Worm (Caenorhabditis elegans) whole organism, L4 larva: ENCODE measurements around the gene C48B4.8.

ENCODE experiments used
- F44E2.7 ChIP-seq: fragments of 200-800 bp; sonication (Bioruptor generic); IDR thresholded peaks from 2 replicates; pipeline ENCODE4 v2.1.2; 2022; ENCODE audit warnings: missing genetic modification characterization, missing compliant biosample characterization
- R02D3.7 ChIP-seq: fragments of 150-350 bp; sonication (generic microtip); optimal IDR thresholded peaks from 3 replicates; lab custom pipeline; 2014; ENCODE audit warnings: missing biosample characterization, missing genetic modification characterization
- T20F7.1 ChIP-seq: fragments of 200-800 bp; sonication (Bioruptor generic); optimal IDR thresholded peaks from 2 replicates; lab custom pipeline; 2018; ENCODE audit warnings: mild to moderate bottlenecking, missing genetic modification characterization, missing compliant biosample characterization
- Y105C5A.15 ChIP-seq: fragments of 200-800 bp; sonication (Bioruptor generic); IDR thresholded peaks from 2 replicates; pipeline ENCODE4 v1.3.6; 2022; ENCODE audit warnings: missing genetic modification characterization, missing compliant biosample characterization
- Y5F2A.4 ChIP-seq: fragments of 200-800 bp; sonication (Bioruptor generic); optimal IDR thresholded peaks from 2 replicates; lab custom pipeline; 2018; ENCODE audit warnings: mild to moderate bottlenecking, missing genetic modification characterization, missing compliant biosample characterization
- Y75B8A.6 ChIP-seq: fragments of 200-800 bp; sonication (Bioruptor generic); IDR thresholded peaks from 2 replicates; pipeline ENCODE4 v1.3.6; 2022; ENCODE audit warnings: missing genetic modification reagents, missing genetic modification characterization, missing compliant biosample characterization
- ZK546.5 ChIP-seq, 2 experiments: sonication (generic microtip); optimal IDR thresholded peaks; 2 replicates each; lab custom pipeline; 2017; ENCODE audit warnings: missing biosample characterization in 2 of 2, missing genetic modification characterization in 2 of 2
- daf-12 ChIP-seq: fragments of 150-350 bp; optimal IDR thresholded peaks from 2 replicates; lab custom pipeline; 2014; ENCODE audit warnings: missing biosample characterization, missing genetic modification reagents, missing genetic modification characterization
- daf-19 ChIP-seq: fragments of 200-800 bp; sonication (Bioruptor generic); conservative IDR thresholded peaks from 2 replicates; pipeline ENCODE4 v1.3.6; 2022; ENCODE audit warnings: missing genetic modification characterization, missing compliant biosample characterization
- dmd-6 ChIP-seq: fragments of 200-800 bp; sonication (Bioruptor generic); IDR thresholded peaks from 2 replicates; pipeline ENCODE4 v1.3.6; 2022; ENCODE audit warnings: missing genetic modification reagents, missing genetic modification characterization, missing compliant biosample characterization
- dmd-9 ChIP-seq: fragments of 200-800 bp; sonication (Bioruptor generic); IDR thresholded peaks from 2 replicates; pipeline ENCODE4 v1.3.6; 2022; ENCODE audit warnings: missing genetic modification reagents, missing genetic modification characterization, missing compliant biosample characterization
- egl-27 ChIP-seq: sonication (generic microtip); optimal IDR thresholded peaks from 3 replicates; lab custom pipeline; 2017; ENCODE audit warnings: missing biosample characterization, missing genetic modification reagents, missing genetic modification characterization
- egl-43 ChIP-seq: fragments of 200-800 bp; sonication (Bioruptor generic); IDR thresholded peaks from 2 replicates; pipeline ENCODE4 v1.3.6; 2022; ENCODE audit warnings: missing genetic modification reagents, missing genetic modification characterization, missing compliant biosample characterization
- gei-8 ChIP-seq: fragments of 200-800 bp; sonication (Bioruptor generic); optimal IDR thresholded peaks from 2 replicates; lab custom pipeline; 2018; ENCODE audit warnings: mild to moderate bottlenecking, missing genetic modification characterization, missing compliant biosample characterization
- hif-1 ChIP-seq, 2 experiments: sonication (generic microtip); optimal IDR thresholded peaks; 2 replicates each; lab custom pipeline; 2016 to 2017; ENCODE audit warnings: missing compliant biosample characterization in 2 of 2, missing genetic modification characterization in 2 of 2, missing genetic modification reagents in 2 of 2, missing genotype in 2 of 2, mild to moderate bottlenecking in 1 of 2
- hlh-11 ChIP-seq: fragments of 200-800 bp; sonication (Bioruptor generic); optimal IDR thresholded peaks from 2 replicates; lab custom pipeline; 2018; ENCODE audit warnings: mild to moderate bottlenecking, missing genetic modification characterization, missing compliant biosample characterization
- lim-7 ChIP-seq: fragments of 200-800 bp; sonication (Bioruptor generic); IDR thresholded peaks from 2 replicates; pipeline ENCODE4 v1.3.6; 2022; ENCODE audit warnings: missing genetic modification characterization, missing compliant biosample characterization
- lin-13 ChIP-seq: fragments of 150-350 bp; optimal IDR thresholded peaks from 2 replicates; lab custom pipeline; 2014; ENCODE audit warnings: missing biosample characterization, missing genetic modification reagents, missing genetic modification characterization
- lir-3 ChIP-seq: sonication (generic microtip); optimal IDR thresholded peaks from 2 replicates; lab custom pipeline; 2016; ENCODE audit warnings: mild to moderate bottlenecking, missing genetic modification characterization, missing compliant biosample characterization
- lsy-2 ChIP-seq, 2 experiments: fragments of 150-350 bp in 1 of 2; sonication (generic microtip) in 1 of 2; optimal IDR thresholded peaks; 2 replicates each; lab custom pipeline; 2014 to 2017; ENCODE audit warnings: missing biosample characterization in 2 of 2, missing genetic modification characterization in 2 of 2
- mep-1 ChIP-seq: fragments of 150-350 bp; sonication (generic microtip); optimal IDR thresholded peaks from 3 replicates; lab custom pipeline; 2014; ENCODE audit warnings: missing biosample characterization, missing genetic modification characterization
- mxl-3 ChIP-seq: fragments of 200-800 bp; sonication (Bioruptor generic); optimal IDR thresholded peaks from 2 replicates; lab custom pipeline; 2018; ENCODE audit warnings: mild to moderate bottlenecking, missing genetic modification characterization, missing compliant biosample characterization
- nhr-10 ChIP-seq: fragments of 150-350 bp; optimal IDR thresholded peaks from 2 replicates; lab custom pipeline; 2014; ENCODE audit warnings: missing biosample characterization, missing genetic modification characterization
- nhr-25 ChIP-seq: sonication (generic microtip); optimal IDR thresholded peaks from 2 replicates; lab custom pipeline; 2017; ENCODE audit warnings: missing genetic modification characterization, mild to moderate bottlenecking, missing compliant biosample characterization, antibody characterized with exemption, moderate library complexity, borderline replicate concordance; ENCODE audit not compliant: insufficient read depth
- nhr-28 ChIP-seq: fragments of 150-350 bp; optimal IDR thresholded peaks from 2 replicates; lab custom pipeline; 2014; ENCODE audit warnings: missing biosample characterization, missing genetic modification characterization
- nhr-41 ChIP-seq: fragments of 200-800 bp; sonication (Bioruptor generic); IDR thresholded peaks from 2 replicates; pipeline ENCODE4 v1.3.6; 2022; ENCODE audit warnings: missing genetic modification reagents, missing genetic modification characterization, missing compliant biosample characterization
- nhr-77 ChIP-seq: fragments of 150-350 bp; optimal IDR thresholded peaks from 2 replicates; lab custom pipeline; 2014; ENCODE audit warnings: missing biosample characterization, missing genetic modification characterization
- pha-4 ChIP-seq, 2 experiments: fragments of 150-350 bp in 1 of 2; fragments of 200-800 bp in 1 of 2; sonication (Bioruptor generic) in 1 of 2; IDR thresholded peaks in 1 of 2; optimal IDR thresholded peaks in 1 of 2; 2 replicates each; pipeline versions ENCODE4 v1.3.6 to Lab custom; 2014 to 2022; ENCODE audit warnings: missing genetic modification characterization in 2 of 2, missing genetic modification reagents in 2 of 2, missing biosample characterization in 1 of 2, missing compliant biosample characterization in 1 of 2
- pqm-1 ChIP-seq: sonication (generic microtip); optimal IDR thresholded peaks from 2 replicates; lab custom pipeline; 2017; ENCODE audit warnings: missing biosample characterization, missing genetic modification characterization
- rbr-2 ChIP-seq: sonication (generic microtip); optimal IDR thresholded peaks from 2 replicates; lab custom pipeline; 2016; ENCODE audit warnings: missing genotype, missing genetic modification characterization, missing compliant biosample characterization
- saeg-2 ChIP-seq: fragments of 200-800 bp; sonication (Bioruptor generic); IDR thresholded peaks from 2 replicates; pipeline ENCODE4 v1.3.6; 2022; ENCODE audit warnings: missing genetic modification reagents, missing genetic modification characterization, missing compliant biosample characterization
- set-16 ChIP-seq: fragments of 200-800 bp; sonication (Bioruptor generic); IDR thresholded peaks from 2 replicates; pipeline ENCODE4 v1.3.6; 2022; ENCODE audit warnings: missing genetic modification reagents, missing genetic modification characterization, missing compliant biosample characterization
- snpc-4 ChIP-seq: fragments of 150-350 bp; optimal IDR thresholded peaks from 2 replicates; lab custom pipeline; 2014; ENCODE audit warnings: missing biosample characterization, missing genetic modification characterization
- spr-1 ChIP-seq: sonication (generic microtip); optimal IDR thresholded peaks from 2 replicates; lab custom pipeline; 2016; ENCODE audit warnings: mild to moderate bottlenecking, missing genetic modification characterization, missing compliant biosample characterization
- spr-3 ChIP-seq: fragments of 200-800 bp; sonication (Bioruptor generic); optimal IDR thresholded peaks from 2 replicates; lab custom pipeline; 2018; ENCODE audit warnings: mild to moderate bottlenecking, missing genetic modification characterization, missing compliant biosample characterization
- tag-97 ChIP-seq: fragments of 200-800 bp; sonication (Bioruptor generic); IDR thresholded peaks from 2 replicates; pipeline ENCODE4 v1.3.6; 2022; ENCODE audit warnings: missing genetic modification characterization, missing compliant biosample characterization
- tra-1 ChIP-seq: fragments of 200-800 bp; sonication (Bioruptor generic); IDR thresholded peaks from 2 replicates; pipeline ENCODE4 v1.3.6; 2022; ENCODE audit warnings: missing genetic modification reagents, missing genetic modification characterization, missing compliant biosample characterization
- unc-39 ChIP-seq: sonication (generic microtip); optimal IDR thresholded peaks from 2 replicates; lab custom pipeline; 2017; ENCODE audit warnings: missing biosample characterization, missing genetic modification characterization
- vab-7 ChIP-seq: fragments of 200-800 bp; sonication (Bioruptor generic); IDR thresholded peaks from 2 replicates; pipeline ENCODE4 v1.3.6; 2022; ENCODE audit warnings: missing genetic modification reagents, missing genetic modification characterization, missing compliant biosample characterization
- zfp-2 ChIP-seq: sonication (generic microtip); optimal IDR thresholded peaks from 2 replicates; lab custom pipeline; 2016; ENCODE audit warnings: mild to moderate bottlenecking, missing genetic modification characterization, missing compliant biosample characterization
- zip-11 ChIP-seq: fragments of 200-800 bp; sonication (Bioruptor generic); IDR thresholded peaks from 2 replicates; pipeline ENCODE4 v1.3.6; 2022; ENCODE audit warnings: missing genetic modification characterization, missing compliant biosample characterization
- zip-2 ChIP-seq: fragments of 150-350 bp; optimal IDR thresholded peaks from 2 replicates; lab custom pipeline; 2014; ENCODE audit warnings: missing biosample characterization, missing genetic modification characterization

The C48B4.8 gene

DNA sequence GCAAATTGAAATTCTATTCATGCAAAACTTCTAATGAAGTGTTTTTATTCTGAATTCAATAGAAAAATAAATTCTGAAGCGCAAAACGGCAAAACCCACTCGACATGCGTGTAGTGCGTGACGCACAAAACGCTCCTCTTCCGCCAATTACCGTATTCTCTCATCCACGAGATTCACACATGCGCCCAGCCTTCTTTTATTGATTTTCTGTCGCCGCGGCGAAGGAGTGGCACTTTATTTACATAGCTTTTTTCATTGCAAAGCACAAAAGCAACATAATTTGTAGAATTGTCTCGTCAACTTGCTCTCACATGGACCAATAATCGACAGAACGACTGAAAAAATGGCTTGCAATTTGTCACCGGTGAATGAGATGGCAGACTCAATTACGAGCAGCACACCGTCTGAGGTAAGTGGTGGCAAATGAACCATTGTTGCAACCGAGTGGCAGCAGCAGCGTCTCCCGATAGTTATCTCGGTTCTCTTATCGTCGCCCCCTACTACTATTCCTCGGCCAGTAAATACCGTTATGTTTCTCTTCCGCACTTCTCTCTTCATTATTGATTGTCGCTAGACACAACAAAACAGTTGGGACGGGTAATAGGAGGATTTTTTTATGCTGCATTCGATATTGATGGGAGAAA is 14.9 kb downstream of the C48B4.8 start, which contains the start of gene unc-16 (continued):
- TF ChIP-seq unc-39 (tag; lab: Kevin White, UChicago) (no peak), nhr-28 (tag; lab: Kevin White, UChicago) (peak; percentile 26), Y75B8A.6 (GFP tag; lab: Robert Waterston, UW) (no peak), pha-4 (GFP tag; IDR thresholded peaks at IDR 0.05; lab: Robert Waterston, UW) (peak; percentile 59; the same call in 1 of the 2 replicates), pha-4 (tag; optimal IDR thresholded peaks at IDR 0.05; lab: Kevin White, UChicago) (peak; percentile 82), dmd-6 (GFP tag; lab: Robert Waterston, UW) (peak; percentile 71), hif-1 (tag; optimal IDR thresholded peaks at IDR 0.05; lab: Kevin White, UChicago) (peak in 1 of 2 experiments; percentile 65), egl-27 (tag; lab: Kevin White, UChicago) (no peak), tag-97 (no peak), daf-19 (GFP tag; lab: Robert Waterston, UW) (no peak), lin-13 (GFP tag; lab: Kevin White, UChicago) (peak; percentile 59), saeg-2 (GFP tag; lab: Robert Waterston, UW) (no peak), Y5F2A.4 (GFP tag; lab: Kevin White, UChicago) (no peak), tra-1 (no peak), mxl-3 (GFP tag; lab: Kevin White, UChicago) (peak; percentile 89), zfp-2 (tag; lab: Kevin White, UChicago) (peak; percentile 21), spr-1 (tag; lab: Kevin White, UChicago) (peak; percentile 87), snpc-4 (tag; lab: Kevin White, UChicago) (no peak), lir-3 (tag; lab: Kevin White, UChicago) (no peak), daf-12 (tag; lab: Kevin White, UChicago) (no peak), set-16 (GFP tag; lab: Robert Waterston, UW) (0 out of 2 replicates have a peak, but pooled peaks have one; percentile 16), lsy-2 (tag; optimal IDR thresholded peaks at IDR 0.05; lab: Kevin White, UChicago) (peak; percentile 98 to 99), nhr-41 (GFP tag; lab: Robert Waterston, UW) (no peak), zip-11 (GFP tag; lab: Robert Waterston, UW) (no peak), egl-43 (GFP tag; lab: Robert Waterston, UW) (no peak; the same call in 1 of the 2 replicates), rbr-2 (tag; lab: Kevin White, UChicago) (peak; percentile 91), R02D3.7 (tag; lab: Kevin White, UChicago) (no peak), zip-2 (no peak), Y105C5A.15 (no peak), pqm-1 (peak; percentile 30), mep-1 (tag; lab: Kevin White, UChicago) (peak; percentile 94), nhr-10 (tag; lab: Kevin White, UChicago) (no peak), dmd-9 (GFP tag; lab: Robert Waterston, UW) (0 out of 2 replicates have a peak, but pooled peaks have one; percentile 52), hlh-11 (tag; lab: Kevin White, UChicago) (peak; percentile 90), spr-3 (GFP tag; lab: Kevin White, UChicago) (no peak), ZK546.5 (tag; optimal IDR thresholded peaks at IDR 0.05; lab: Kevin White, UChicago) (peak in 1 of 2 experiments; percentile 9)

DNA sequence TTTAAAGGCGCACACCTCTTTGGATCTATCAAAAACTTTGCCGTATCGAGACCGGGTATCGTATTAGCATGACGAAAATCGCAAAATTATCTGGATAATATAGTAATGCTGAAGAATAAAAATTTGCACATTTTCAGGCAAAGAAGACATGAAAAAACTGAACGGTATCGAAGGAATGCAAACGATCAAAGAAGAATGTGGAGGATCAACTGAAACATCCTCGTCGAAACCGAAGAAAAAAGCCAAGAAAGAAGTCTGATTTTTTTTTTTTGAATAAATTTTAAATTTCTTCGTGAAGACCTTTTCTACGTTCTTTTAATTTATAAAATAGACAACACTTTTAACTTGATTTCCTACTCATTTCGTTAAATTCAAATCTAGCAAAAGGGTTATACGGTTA is 16.2 kb downstream of the C48B4.8 start, which contains the start of gene ZK1098.12:
Gene ZK1098.12 (plus strand): TSS at position 301 of the 400 bp plus-strand sequence.
- no peak for TF ChIP-seq nhr-25 (tag; lab: Kevin White, UChicago)

- TF ChIP-seq daf-12 (tag; lab: Kevin White, UChicago) (no peak), Y5F2A.4 (GFP tag; lab: Kevin White, UChicago) (no peak), lsy-2 (tag; optimal IDR thresholded peaks at IDR 0.05; lab: Kevin White, UChicago) (no peak), saeg-2 (GFP tag; lab: Robert Waterston, UW) (no peak), lin-13 (GFP tag; lab: Kevin White, UChicago) (no peak), spr-1 (tag; lab: Kevin White, UChicago) (no peak), tra-1 (no peak), T20F7.1 (GFP tag; lab: Kevin White, UChicago) (no peak), Y105C5A.15 (no peak), pha-4 (GFP tag; IDR thresholded peaks at IDR 0.05; lab: Robert Waterston, UW) (no peak), pha-4 (tag; optimal IDR thresholded peaks at IDR 0.05; lab: Kevin White, UChicago) (no peak), vab-7 (GFP tag; lab: Robert Waterston, UW) (no peak), tag-97 (no peak), nhr-28 (tag; lab: Kevin White, UChicago) (no peak), F44E2.7 (GFP tag; lab: Robert Waterston, UW) (no peak), zip-2 (no peak), pqm-1 (no peak), gei-8 (no peak), mxl-3 (GFP tag; lab: Kevin White, UChicago) (no peak), lim-7 (GFP tag; lab: Robert Waterston, UW) (no peak), nhr-77 (tag; lab: Kevin White, UChicago) (no peak)
These were observed 16.9 kb downstream of the C48B4.8 start, which contains the start of gene ZK1098.9 for ce11 chrIII:9544125-9544524. Gene ZK1098.9, plus strand, starts transcription at chrIII:9544425.
